Fruit fly (Drosophila melanogaster) whole organism, embryonic: ENCODE results near the gene hyd.

Experiments
- Abd-B ChIP-seq: fragments of 200-800 bp; sonication (Bioruptor generic); optimal IDR thresholded peaks from 2 replicates; lab custom pipeline; 2018; ENCODE audit warnings: missing biosample characterization, mild to moderate bottlenecking, missing genetic modification characterization, moderate library complexity
- Blimp-1 ChIP-seq: fragments of 200-800 bp; sonication (Bioruptor generic); optimal IDR thresholded peaks from 3 replicates; lab custom pipeline; 2018; ENCODE audit warnings: missing biosample characterization, missing genetic modification characterization, mild to moderate bottlenecking, moderate library complexity, missing genetic modification reagents
- CG10543 ChIP-seq: fragments of 200-800 bp; sonication (Bioruptor generic); optimal IDR thresholded peaks from 3 replicates; lab custom pipeline; 2017; ENCODE audit warnings: missing biosample characterization, mild to moderate bottlenecking, missing genetic modification characterization, moderate library complexity
- CG14050 ChIP-seq: fragments of 200-800 bp; sonication (Bioruptor generic); IDR thresholded peaks from 3 replicates; pipeline ENCODE4 v1.3.6; 2022; ENCODE audit warnings: missing biosample characterization, missing genetic modification characterization
- CG17361 ChIP-seq: fragments of 200-800 bp; sonication (Bioruptor generic); IDR thresholded peaks from 3 replicates; pipeline ENCODE4 v1.3.6; 2022; ENCODE audit warnings: missing biosample characterization, missing genetic modification characterization
- CG17612 ChIP-seq: fragments of 200-800 bp; sonication (Bioruptor generic); IDR thresholded peaks from 2 replicates; pipeline ENCODE4 v1.3.6; 2022; ENCODE audit warnings: missing biosample characterization, missing genetic modification characterization
- CG1832 ChIP-seq: fragments of 200-800 bp; sonication (Bioruptor generic); optimal IDR thresholded peaks from 2 replicates; lab custom pipeline; 2017; ENCODE audit warnings: missing biosample characterization, mild to moderate bottlenecking, missing genetic modification characterization, inconsistent platforms
- CG32532 ChIP-seq: fragments of 200-800 bp; sonication (Bioruptor generic); IDR thresholded peaks from 2 replicates; pipeline ENCODE4 v1.3.6; 2022; ENCODE audit warnings: missing biosample characterization, missing genetic modification characterization
- CG34224 ChIP-seq: fragments of 200-800 bp; sonication (Bioruptor generic); IDR thresholded peaks from 3 replicates; pipeline ENCODE4 v1.3.6; 2022; ENCODE audit warnings: missing biosample characterization, missing genetic modification characterization; ENCODE audit not compliant: partially characterized antibody
- CG4404 ChIP-seq: fragments of 200-800 bp; sonication (Bioruptor generic); IDR thresholded peaks from 2 replicates; pipeline ENCODE4 v1.3.6; 2022; ENCODE audit warnings: missing biosample characterization, missing genetic modification characterization
- CG5180 ChIP-seq: fragments of 200-800 bp; sonication (Bioruptor generic); optimal IDR thresholded peaks from 3 replicates; lab custom pipeline; 2017; ENCODE audit warnings: missing biosample characterization, missing genetic modification characterization, mild to moderate bottlenecking, moderate library complexity, missing genetic modification reagents
- CG7786 ChIP-seq: fragments of 200-800 bp; sonication (Bioruptor generic); optimal IDR thresholded peaks from 2 replicates; lab custom pipeline; 2016; ENCODE audit warnings: missing biosample characterization, missing genetic modification characterization
- CG7928 ChIP-seq: fragments of 200-800 bp; sonication (Bioruptor generic); optimal IDR thresholded peaks from 2 replicates; lab custom pipeline; 2017; ENCODE audit warnings: missing biosample characterization, mild to moderate bottlenecking, missing genetic modification characterization
- CG9876 ChIP-seq: fragments of 200-800 bp; sonication (Bioruptor generic); optimal IDR thresholded peaks from 2 replicates; lab custom pipeline; 2016; ENCODE audit warnings: missing biosample characterization, missing genetic modification characterization
- Dp ChIP-seq: fragments of 200-800 bp; sonication (Bioruptor generic); optimal IDR thresholded peaks from 2 replicates; lab custom pipeline; 2018; ENCODE audit warnings: missing biosample characterization, mild to moderate bottlenecking, missing genetic modification characterization, moderate library complexity
- Dref ChIP-seq: fragments of 200-800 bp; sonication (Bioruptor generic); IDR thresholded peaks from 2 replicates; pipeline ENCODE4 v1.3.6; 2022; ENCODE audit warnings: missing biosample characterization, missing genetic modification characterization
- Eip74EF ChIP-seq, 2 experiments: fragments of 200-800 bp in 1 of 2; fragments of >200 bp in 1 of 2; sonication (Bioruptor generic) in 1 of 2; optimal IDR thresholded peaks; 2 replicates each; lab custom pipeline; 2017 to 2019; ENCODE audit warnings: missing biosample characterization in 2 of 2, missing genetic modification characterization in 2 of 2, mild to moderate bottlenecking in 1 of 2, moderate library complexity in 1 of 2
- Hmr ChIP-seq: fragments of 200-800 bp; sonication (Bioruptor generic); optimal IDR thresholded peaks from 3 replicates; lab custom pipeline; 2017; ENCODE audit warnings: mild to moderate bottlenecking, missing biosample characterization, missing genetic modification reagents, missing genetic modification characterization
- Hr39 ChIP-seq: fragments of >200 bp; optimal IDR thresholded peaks from 2 replicates; lab custom pipeline; 2017
- Opbp ChIP-seq: fragments of 200-800 bp; sonication (Bioruptor generic); IDR thresholded peaks from 3 replicates; pipeline ENCODE4 v1.3.6; 2022; ENCODE audit warnings: missing biosample characterization, missing genetic modification characterization; ENCODE audit not compliant: partially characterized antibody
- Scr ChIP-seq: fragments of 200-800 bp; sonication (Bioruptor generic); IDR thresholded peaks from 2 replicates; pipeline ENCODE4 v1.3.6; 2022; ENCODE audit warnings: missing biosample characterization, missing genetic modification characterization; ENCODE audit not compliant: partially characterized antibody
- Sox102F ChIP-seq: fragments of 200-800 bp; sonication (Bioruptor generic); optimal IDR thresholded peaks from 2 replicates; lab custom pipeline; 2018; ENCODE audit warnings: missing biosample characterization, mild to moderate bottlenecking, missing genetic modification characterization, moderate library complexity
- Stat92E ChIP-seq, 3 experiments: fragments of >200 bp in 2 of 3; fragments of 200-800 bp in 1 of 3; sonication (Bioruptor generic) in 1 of 3; optimal IDR thresholded peaks; 2 replicates each; lab custom pipeline; 2017 to 2019; ENCODE audit warnings: missing biosample characterization in 3 of 3, missing genetic modification characterization in 3 of 3, mild to moderate bottlenecking in 1 of 3, moderate library complexity in 1 of 3
- abd-A ChIP-seq: fragments of 200-800 bp; sonication (Bioruptor generic); optimal IDR thresholded peaks from 3 replicates; lab custom pipeline; 2019; ENCODE audit warnings: missing biosample characterization, mild to moderate bottlenecking, missing genetic modification characterization, moderate library complexity
- aop ChIP-seq: fragments of 200-800 bp; sonication (Bioruptor generic); IDR thresholded peaks from 2 replicates; pipeline ENCODE4 v1.3.6; 2022; ENCODE audit warnings: missing biosample characterization, missing genetic modification characterization
- ap ChIP-seq: fragments of 200-800 bp; sonication (Bioruptor generic); IDR thresholded peaks from 2 replicates; pipeline ENCODE4 v1.3.6; 2022; ENCODE audit warnings: missing biosample characterization, missing genetic modification characterization
- bab2 ChIP-seq: fragments of 200-800 bp; sonication (Bioruptor generic); optimal IDR thresholded peaks from 2 replicates; lab custom pipeline; 2016; ENCODE audit warnings: missing biosample characterization, missing genetic modification characterization
- bsh ChIP-seq, 2 experiments: fragments of 200-800 bp; sonication (Bioruptor generic); optimal IDR thresholded peaks; 2 replicates each; lab custom pipeline; 2017 to 2018; ENCODE audit warnings: mild to moderate bottlenecking in 2 of 2, missing biosample characterization in 2 of 2, missing genetic modification characterization in 2 of 2, moderate library complexity in 1 of 2
- crol ChIP-seq: fragments of 200-800 bp; sonication (Bioruptor generic); IDR thresholded peaks from 2 replicates; pipeline ENCODE4 v1.3.6; 2022; ENCODE audit warnings: missing biosample characterization, missing genetic modification characterization
- fd96Cb ChIP-seq: fragments of 200-800 bp; sonication (Bioruptor generic); optimal IDR thresholded peaks from 2 replicates; lab custom pipeline; 2018; ENCODE audit warnings: missing biosample characterization, mild to moderate bottlenecking, missing genetic modification characterization, moderate library complexity
- gce ChIP-seq: fragments of 200-800 bp; sonication (Bioruptor generic); IDR thresholded peaks from 3 replicates; pipeline ENCODE4 v1.3.6; 2022; ENCODE audit warnings: missing biosample characterization, missing genetic modification characterization
- gcm ChIP-seq: fragments of 200-800 bp; sonication (Bioruptor generic); optimal IDR thresholded peaks from 2 replicates; lab custom pipeline; 2019; ENCODE audit warnings: missing biosample characterization, mild to moderate bottlenecking, missing genetic modification characterization, moderate library complexity
- gsb-n ChIP-seq: fragments of 200-800 bp; sonication (Bioruptor generic); optimal IDR thresholded peaks from 3 replicates; lab custom pipeline; 2018; ENCODE audit warnings: missing biosample characterization, mild to moderate bottlenecking, missing genetic modification characterization
- jigr1 ChIP-seq: fragments of 200-800 bp; sonication (Bioruptor generic); IDR thresholded peaks from 3 replicates; pipeline ENCODE4 v1.3.6; 2022; ENCODE audit warnings: missing biosample characterization, missing genetic modification characterization
- knrl ChIP-seq: fragments of 200-800 bp; sonication (Bioruptor generic); IDR thresholded peaks from 3 replicates; pipeline ENCODE4 v1.3.6; 2022; ENCODE audit warnings: missing biosample characterization, missing genetic modification characterization; ENCODE audit not compliant: partially characterized antibody
- lilli ChIP-seq: fragments of 200-800 bp; sonication (Bioruptor generic); optimal IDR thresholded peaks from 3 replicates; lab custom pipeline; 2016; ENCODE audit warnings: missing biosample characterization, missing genetic modification characterization
- nom ChIP-seq: fragments of 200-800 bp; sonication (Bioruptor generic); optimal IDR thresholded peaks from 2 replicates; lab custom pipeline; 2017; ENCODE audit warnings: missing biosample characterization, missing genetic modification characterization, mild to moderate bottlenecking, moderate library complexity, missing genetic modification reagents
- peb ChIP-seq: fragments of 200-800 bp; sonication (Bioruptor generic); IDR thresholded peaks from 2 replicates; pipeline ENCODE4 v1.3.6; 2022; ENCODE audit warnings: missing biosample characterization, missing genetic modification characterization
- pros ChIP-seq: fragments of 200-800 bp; sonication (Bioruptor generic); optimal IDR thresholded peaks from 3 replicates; lab custom pipeline; 2019; ENCODE audit warnings: missing biosample characterization, mild to moderate bottlenecking, missing genetic modification characterization, moderate library complexity
- run ChIP-seq: fragments of 200-800 bp; sonication (Bioruptor generic); optimal IDR thresholded peaks from 3 replicates; lab custom pipeline; 2018; ENCODE audit warnings: missing biosample characterization, mild to moderate bottlenecking, missing genetic modification characterization
- sr ChIP-seq: fragments of 200-800 bp; sonication (Bioruptor generic); IDR thresholded peaks from 3 replicates; pipeline ENCODE4 v1.3.6; 2022; ENCODE audit warnings: missing biosample characterization, missing genetic modification characterization
- tap ChIP-seq: fragments of 200-800 bp; optimal IDR thresholded peaks from 3 replicates; lab custom pipeline; 2019; ENCODE audit warnings: missing biosample characterization, mild to moderate bottlenecking, missing genetic modification characterization, moderate library complexity
- tna ChIP-seq: fragments of 200-800 bp; sonication (Bioruptor generic); IDR thresholded peaks from 2 replicates; pipeline ENCODE4 v1.3.6; 2022; ENCODE audit warnings: missing biosample characterization, missing genetic modification characterization; ENCODE audit not compliant: partially characterized antibody
- wor ChIP-seq: fragments of 200-800 bp; sonication (Bioruptor generic); IDR thresholded peaks from 2 replicates; pipeline ENCODE4 v1.3.6; 2022; ENCODE audit warnings: missing biosample characterization, missing genetic modification characterization
- z ChIP-seq: fragments of 200-800 bp; sonication (Bioruptor generic); IDR thresholded peaks from 3 replicates; pipeline ENCODE4 v1.3.6; 2022; ENCODE audit warnings: missing biosample characterization, missing genetic modification characterization
- zen ChIP-seq: fragments of 200-800 bp; sonication (Bioruptor generic); optimal IDR thresholded peaks from 3 replicates; lab custom pipeline; 2018; ENCODE audit warnings: missing biosample characterization, mild to moderate bottlenecking, missing genetic modification characterization, moderate library complexity
- zen2 ChIP-seq: fragments of 200-800 bp; sonication (Bioruptor generic); IDR thresholded peaks from 3 replicates; pipeline ENCODE4 v1.3.6; 2022; ENCODE audit warnings: missing biosample characterization, missing genetic modification characterization; ENCODE audit not compliant: partially characterized antibody
- zfh1 ChIP-seq: fragments of 200-800 bp; sonication (Bioruptor generic); IDR thresholded peaks from 3 replicates; pipeline ENCODE4 v1.3.6; 2022; ENCODE audit warnings: missing biosample characterization, missing genetic modification characterization

Gene hyd

dm6 chr3R:9725121-9725956 is at the start of gene hyd (continued):
- TF ChIP-seq CG32532 (GFP tag; lab: Robert Waterston, UW): no peak
- TF ChIP-seq Eip74EF (GFP tag; optimal IDR thresholded peaks at IDR 0.05; lab: Kevin White, UChicago): no peak
- TF ChIP-seq crol (GFP tag; lab: Robert Waterston, UW): no peak
- no peak for TF ChIP-seq zen
- TF ChIP-seq ap (GFP tag; lab: Robert Waterston, UW): no peak
- TF ChIP-seq Hmr (GFP tag; lab: Kevin White, UChicago): no peak
- no peak for TF ChIP-seq tap (tag; lab: Kevin White, UChicago)
- no peak for TF ChIP-seq lilli (GFP tag; lab: Kevin White, UChicago)
- peak; percentile 74 for TF ChIP-seq CG34224
- TF ChIP-seq z (GFP tag; lab: Robert Waterston, UW): no peak
- TF ChIP-seq Scr (GFP tag; lab: Robert Waterston, UW): peak; percentile 88
- no peak for TF ChIP-seq aop (GFP tag; lab: Robert Waterston, UW)
- no peak for TF ChIP-seq CG5180
- TF ChIP-seq bsh (GFP tag; optimal IDR thresholded peaks at IDR 0.05; lab: Kevin White, UChicago): no peak
- TF ChIP-seq Hr39: no peak
- no peak for TF ChIP-seq bab2 (GFP tag; lab: Kevin White, UChicago)
- no peak for TF ChIP-seq wor (GFP tag; lab: Robert Waterston, UW)
- no peak for TF ChIP-seq CG14050 (GFP tag; lab: Robert Waterston, UW)
- TF ChIP-seq peb (GFP tag; lab: Robert Waterston, UW): no peak
- TF ChIP-seq CG7928: no peak
- peak; percentile 66 for TF ChIP-seq zen2
- TF ChIP-seq Sox102F (GFP tag; lab: Kevin White, UChicago): no peak
- TF ChIP-seq CG4404: no peak
- TF ChIP-seq CG10543 (GFP tag; lab: Kevin White, UChicago): no peak
- no peak for TF ChIP-seq Blimp-1
- peak; percentile 84 for TF ChIP-seq knrl (GFP tag; lab: Robert Waterston, UW)
- no peak for TF ChIP-seq pros (GFP tag; lab: Kevin White, UChicago)
- peak; percentile 87 for TF ChIP-seq Opbp (GFP tag; lab: Robert Waterston, UW)
- TF ChIP-seq Dref: peak; percentile 89
- no peak for TF ChIP-seq CG1832 (GFP tag; lab: Kevin White, UChicago)
- peak; percentile 57 for TF ChIP-seq Dp
- no peak for TF ChIP-seq gsb-n
- no peak for TF ChIP-seq Stat92E (GFP tag; optimal IDR thresholded peaks at IDR 0.05; lab: Kevin White, UChicago)
- peak; percentile 77 for TF ChIP-seq tna (GFP tag; lab: Robert Waterston, UW)
- no peak for TF ChIP-seq CG7786
- TF ChIP-seq gcm (GFP tag; lab: Kevin White, UChicago): no peak
- TF ChIP-seq fd96Cb: no peak
- TF ChIP-seq Abd-B (GFP tag; lab: Kevin White, UChicago): no peak
- TF ChIP-seq jigr1: no peak
- no peak for TF ChIP-seq nom
- no peak for TF ChIP-seq CG17612 (GFP tag; lab: Robert Waterston, UW)
- no peak for TF ChIP-seq sr
- no peak for TF ChIP-seq CG9876
- no peak for TF ChIP-seq gce (GFP tag; lab: Robert Waterston, UW)
- no peak for TF ChIP-seq run (tag; lab: Kevin White, UChicago)
- TF ChIP-seq CG17361 (GFP tag; lab: Robert Waterston, UW): no peak
- TF ChIP-seq abd-A (tag; lab: Kevin White, UChicago): no peak
- TF ChIP-seq zfh1: no peak
